Worm (Caenorhabditis elegans) whole organism, L3 larva: ENCODE results near the gene tag-342.

Experiments used
- R02D3.7 ChIP-seq: fragments of 150-350 bp; optimal IDR thresholded peaks from 2 replicates; lab custom pipeline; 2014; ENCODE audit warnings: missing biosample characterization, missing genetic modification characterization
- ZK546.5 ChIP-seq: sonication (generic microtip); optimal IDR thresholded peaks from 2 replicates; lab custom pipeline; 2017; ENCODE audit warnings: missing biosample characterization, missing genetic modification characterization
- aly-2 ChIP-seq: fragments of 150-350 bp; optimal IDR thresholded peaks from 2 replicates; lab custom pipeline; 2014; ENCODE audit warnings: missing biosample characterization, missing genetic modification characterization
- ama-1 ChIP-seq: fragments of 150-350 bp; optimal IDR thresholded peaks from 2 replicates; lab custom pipeline; 2018
- ceh-16 ChIP-seq: sonication (generic microtip); optimal IDR thresholded peaks from 2 replicates; lab custom pipeline; 2017; ENCODE audit warnings: missing biosample characterization, missing genetic modification characterization
- ceh-28 ChIP-seq: fragments of 150-350 bp; optimal IDR thresholded peaks from 2 replicates; lab custom pipeline; 2014; ENCODE audit warnings: missing biosample characterization, missing genetic modification reagents, missing genetic modification characterization
- ceh-9 ChIP-seq: sonication (generic microtip); optimal IDR thresholded peaks from 2 replicates; lab custom pipeline; 2018; ENCODE audit warnings: missing biosample characterization, missing genetic modification characterization
- daf-12 ChIP-seq: fragments of 150-350 bp; optimal IDR thresholded peaks from 2 replicates; lab custom pipeline; 2014; ENCODE audit warnings: missing biosample characterization, missing genetic modification reagents, missing genetic modification characterization
- egl-27 ChIP-seq: sonication (generic microtip); optimal IDR thresholded peaks from 4 replicates; lab custom pipeline; 2017; ENCODE audit warnings: missing biosample characterization, missing genetic modification reagents, missing genetic modification characterization
- egl-5 ChIP-seq: fragments of 150-350 bp; optimal IDR thresholded peaks from 2 replicates; lab custom pipeline; 2017; ENCODE audit warnings: missing biosample characterization, missing genetic modification reagents, missing genetic modification characterization, inconsistent platforms
- elt-1 ChIP-seq: fragments of 150-350 bp; optimal IDR thresholded peaks from 2 replicates; lab custom pipeline; 2014; ENCODE audit warnings: missing biosample characterization, missing genetic modification characterization
- elt-2 ChIP-seq: sonication (generic microtip); optimal IDR thresholded peaks from 2 replicates; lab custom pipeline; 2016; ENCODE audit warnings: missing genetic modification reagents, mild to moderate bottlenecking, missing genetic modification characterization, missing compliant biosample characterization
- elt-3 ChIP-seq, 3 experiments: fragments of 150-350 bp in 1 of 3; sonication (generic microtip) in 2 of 3; optimal IDR thresholded peaks; 2 replicates in 2 of 3; 4 replicates in 1 of 3; lab custom pipeline; 2014 to 2017; ENCODE audit warnings: missing biosample characterization in 3 of 3, missing genetic modification characterization in 3 of 3
- fkh-10 ChIP-seq: sonication (generic microtip); optimal IDR thresholded peaks from 2 replicates; lab custom pipeline; 2017; ENCODE audit warnings: missing biosample characterization, missing genetic modification reagents, missing genetic modification characterization
- fkh-2 ChIP-seq: fragments of 150-350 bp; optimal IDR thresholded peaks from 2 replicates; lab custom pipeline; 2014; ENCODE audit warnings: missing biosample characterization, missing genetic modification reagents, missing genetic modification characterization
- fos-1 ChIP-seq: fragments of 150-350 bp; optimal IDR thresholded peaks from 2 replicates; lab custom pipeline; 2014; ENCODE audit warnings: missing biosample characterization, missing genetic modification characterization
- hmg-11 ChIP-seq: sonication (generic microtip); optimal IDR thresholded peaks from 2 replicates; lab custom pipeline; 2016; ENCODE audit warnings: missing genetic modification characterization, missing compliant biosample characterization
- jun-1 ChIP-seq: fragments of 150-350 bp; optimal IDR thresholded peaks from 2 replicates; lab custom pipeline; 2014; ENCODE audit warnings: missing biosample characterization, missing genetic modification reagents, missing genetic modification characterization
- lin-15B ChIP-seq: fragments of 150-350 bp; optimal IDR thresholded peaks from 2 replicates; lab custom pipeline; 2014; ENCODE audit warnings: missing biosample characterization, missing genetic modification characterization
- lin-39 ChIP-seq: fragments of 150-350 bp; optimal IDR thresholded peaks from 2 replicates; lab custom pipeline; 2018; ENCODE audit warnings: missing biosample characterization, missing genetic modification reagents, missing genetic modification characterization
- lsy-12 ChIP-seq: sonication (generic microtip); optimal IDR thresholded peaks from 2 replicates; lab custom pipeline; 2016; ENCODE audit warnings: mild to moderate bottlenecking, missing genetic modification characterization, missing compliant biosample characterization
- mdl-1 ChIP-seq: fragments of 150-350 bp; optimal IDR thresholded peaks from 2 replicates; lab custom pipeline; 2014; ENCODE audit warnings: missing biosample characterization, missing genetic modification characterization
- mml-1 ChIP-seq: fragments of 150-350 bp; sonication (generic microtip); optimal IDR thresholded peaks from 3 replicates; lab custom pipeline; 2014; ENCODE audit warnings: missing biosample characterization, missing genetic modification characterization
- nfya-1 ChIP-seq: sonication (generic microtip); optimal IDR thresholded peaks from 2 replicates; lab custom pipeline; 2017; ENCODE audit warnings: missing genetic modification characterization, mild to moderate bottlenecking, missing compliant biosample characterization, antibody characterized with exemption, moderate library complexity; ENCODE audit not compliant: insufficient read depth
- nhr-11 ChIP-seq: fragments of 150-350 bp; optimal IDR thresholded peaks from 2 replicates; lab custom pipeline; 2014; ENCODE audit warnings: missing biosample characterization, missing genetic modification characterization
- nhr-12 ChIP-seq: fragments of 150-350 bp; optimal IDR thresholded peaks from 2 replicates; lab custom pipeline; 2014; ENCODE audit warnings: missing biosample characterization, missing genetic modification characterization
- nhr-23 ChIP-seq: fragments of 150-350 bp; optimal IDR thresholded peaks from 2 replicates; lab custom pipeline; 2014; ENCODE audit warnings: missing biosample characterization, missing genetic modification reagents, missing genetic modification characterization
- nhr-237 ChIP-seq: fragments of 150-350 bp; optimal IDR thresholded peaks from 2 replicates; lab custom pipeline; 2014; ENCODE audit warnings: missing biosample characterization, missing genetic modification characterization
- nhr-25 ChIP-seq: sonication (generic microtip); optimal IDR thresholded peaks from 2 replicates; lab custom pipeline; 2017; ENCODE audit warnings: missing biosample characterization, missing genetic modification characterization
- nhr-28 ChIP-seq: fragments of 150-350 bp; optimal IDR thresholded peaks from 2 replicates; lab custom pipeline; 2014; ENCODE audit warnings: missing biosample characterization, missing genetic modification characterization
- nhr-43 ChIP-seq: sonication (generic microtip); optimal IDR thresholded peaks from 2 replicates; lab custom pipeline; 2016; ENCODE audit warnings: mild to moderate bottlenecking, missing genetic modification characterization, missing compliant biosample characterization; ENCODE audit not compliant: poor library complexity, severe bottlenecking
- nhr-67 ChIP-seq: fragments of 150-350 bp; optimal IDR thresholded peaks from 2 replicates; lab custom pipeline; 2014; ENCODE audit warnings: missing biosample characterization, missing genetic modification characterization
- nhr-76 ChIP-seq: fragments of 150-350 bp; sonication (generic microtip); optimal IDR thresholded peaks from 5 replicates; lab custom pipeline; 2014; ENCODE audit warnings: missing biosample characterization, missing genetic modification characterization
- nhr-77 ChIP-seq: fragments of 150-350 bp; optimal IDR thresholded peaks from 2 replicates; lab custom pipeline; 2014; ENCODE audit warnings: missing biosample characterization, missing genetic modification characterization
- pha-4 ChIP-seq: fragments of 150-350 bp; optimal IDR thresholded peaks from 2 replicates; lab custom pipeline; 2014; ENCODE audit warnings: missing biosample characterization, missing genetic modification reagents, missing genetic modification characterization
- pqm-1 ChIP-seq: fragments of 150-350 bp; optimal IDR thresholded peaks from 2 replicates; lab custom pipeline; 2017; ENCODE audit warnings: missing biosample characterization, missing genetic modification characterization, inconsistent platforms
- sea-2 ChIP-seq: fragments of 150-350 bp; sonication (generic microtip); optimal IDR thresholded peaks from 4 replicates; lab custom pipeline; 2014; ENCODE audit warnings: missing biosample characterization, missing genetic modification reagents, missing genetic modification characterization
- skn-1 ChIP-seq: fragments of 150-350 bp; optimal IDR thresholded peaks from 2 replicates; lab custom pipeline; 2014; ENCODE audit warnings: missing biosample characterization, missing genetic modification characterization
- snpc-4 ChIP-seq: fragments of 150-350 bp; optimal IDR thresholded peaks from 2 replicates; lab custom pipeline; 2014; ENCODE audit warnings: missing biosample characterization, missing genetic modification characterization
- tbx-2 ChIP-seq: sonication (generic microtip); optimal IDR thresholded peaks from 2 replicates; lab custom pipeline; 2016; ENCODE audit warnings: mild to moderate bottlenecking, missing genetic modification characterization, missing compliant biosample characterization
- unc-39 ChIP-seq: sonication (generic microtip); optimal IDR thresholded peaks from 4 replicates; lab custom pipeline; 2017; ENCODE audit warnings: missing biosample characterization, missing genetic modification characterization
- unc-62 ChIP-seq: fragments of 150-350 bp; sonication (generic microtip); optimal IDR thresholded peaks from 4 replicates; lab custom pipeline; 2014; ENCODE audit warnings: missing biosample characterization, missing genetic modification reagents, missing genetic modification characterization
- zag-1 ChIP-seq: fragments of 150-350 bp; optimal IDR thresholded peaks from 2 replicates; lab custom pipeline; 2014; ENCODE audit warnings: missing biosample characterization, missing genetic modification characterization
- ztf-11 ChIP-seq: fragments of 150-350 bp; optimal IDR thresholded peaks from 2 replicates; lab custom pipeline; 2014; ENCODE audit warnings: missing biosample characterization, missing genetic modification characterization
- ztf-4 ChIP-seq: fragments of 150-350 bp; optimal IDR thresholded peaks from 2 replicates; lab custom pipeline; 2014; ENCODE audit warnings: missing biosample characterization, missing genetic modification characterization

The tag-342 gene

DNA sequence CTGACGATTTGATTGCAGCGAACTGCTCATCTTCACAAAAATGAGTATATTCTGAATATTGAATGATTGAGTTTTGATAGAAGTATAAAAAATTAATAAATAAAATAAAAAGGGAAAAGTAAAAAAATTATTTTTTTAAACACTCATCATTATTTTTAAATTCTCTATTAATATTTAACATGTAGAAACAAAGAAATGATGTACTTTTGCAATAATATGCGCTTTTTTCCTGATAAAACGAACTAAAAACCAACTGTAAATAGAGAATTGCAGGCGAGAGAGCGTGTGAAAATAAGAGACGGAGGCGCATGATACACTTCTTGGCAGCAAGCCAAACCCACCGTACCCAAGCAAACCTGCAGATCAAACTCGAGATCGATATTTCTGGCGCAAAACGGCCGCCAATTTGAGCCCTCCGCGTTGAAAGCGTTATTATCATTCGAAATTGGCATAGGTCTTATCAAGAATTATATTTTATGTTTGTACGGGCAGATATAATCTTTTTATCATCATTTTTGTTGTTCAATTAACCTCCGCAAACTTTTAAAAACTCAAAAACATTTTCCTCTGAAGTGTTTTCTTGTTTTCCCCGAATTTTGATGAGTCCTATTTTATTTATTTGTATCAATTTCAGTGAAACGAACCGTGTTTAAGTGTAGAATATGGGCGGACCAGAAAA is 11.8 kb upstream of the tag-342 start, which contains the start of the genes rheb-1 and spk-1 (continued):
- TF ChIP-seq daf-12 (tag; lab: Kevin White, UChicago), result no peak
- TF ChIP-seq ceh-28, result peak; percentile 91
- TF ChIP-seq R02D3.7 (tag; lab: Kevin White, UChicago), result peak; percentile 71
- peak; percentile 95 for TF ChIP-seq lsy-12 (tag; lab: Kevin White, UChicago)
- no peak for TF ChIP-seq ceh-9 (tag; lab: Kevin White, UChicago)
- TF ChIP-seq egl-5 (tag; lab: Kevin White, UChicago), result peak; percentile 61
- peak; percentile 90 for TF ChIP-seq jun-1
- no peak for TF ChIP-seq nhr-28
- peak; percentile 65 for TF ChIP-seq ama-1 (lab: Kevin White, UChicago)
- TF ChIP-seq lin-15B (tag; lab: Kevin White, UChicago), result peak; percentile 86
- no peak for TF ChIP-seq aly-2 (tag; lab: Kevin White, UChicago)
- peak; percentile 90 for TF ChIP-seq nhr-25
- no peak for TF ChIP-seq nhr-12
- TF ChIP-seq hmg-11 (tag; lab: Kevin White, UChicago), result peak; percentile 82
- TF ChIP-seq fos-1 (tag; lab: Kevin White, UChicago), result no peak
- peak; percentile 36 for TF ChIP-seq elt-1 (tag; lab: Kevin White, UChicago)
- TF ChIP-seq nhr-76 (tag; lab: Kevin White, UChicago), result no peak
- peak; percentile 24 for TF ChIP-seq unc-62 (GFP tag; lab: Kevin White, UChicago)
- no peak for TF ChIP-seq zag-1 (tag; lab: Kevin White, UChicago)
- no peak for TF ChIP-seq nhr-77 (tag; lab: Kevin White, UChicago)
- peak; percentile 39 for TF ChIP-seq skn-1 (tag; lab: Kevin White, UChicago)
- TF ChIP-seq nhr-43 (tag; lab: Kevin White, UChicago), result peak; percentile 89

ce11 chrIII:9457192-9458103 is 10.5 kb upstream of the tag-342 start:
- TF ChIP-seq sea-2 (GFP tag; lab: Kevin White, UChicago), result no peak
- no peak for TF ChIP-seq nhr-237 (tag; lab: Kevin White, UChicago)
- TF ChIP-seq nhr-28, result no peak
- no peak for TF ChIP-seq fkh-10 (GFP tag; lab: Kevin White, UChicago)
- no peak for TF ChIP-seq zag-1 (tag; lab: Kevin White, UChicago)
- no peak for TF ChIP-seq elt-2
- no peak for TF ChIP-seq ztf-4 (tag; lab: Kevin White, UChicago)
- TF ChIP-seq ama-1 (lab: Kevin White, UChicago), result peak; percentile 57
- no peak for TF ChIP-seq pha-4 (tag; lab: Kevin White, UChicago)
- no peak for TF ChIP-seq ZK546.5 (tag; lab: Kevin White, UChicago)
- TF ChIP-seq nhr-11 (tag; lab: Kevin White, UChicago), result no peak
- peak; percentile 10 for TF ChIP-seq lin-15B (tag; lab: Kevin White, UChicago)
- peak; percentile 15 for TF ChIP-seq nhr-25
- TF ChIP-seq hmg-11 (tag; lab: Kevin White, UChicago), result no peak
- no peak for TF ChIP-seq daf-12 (tag; lab: Kevin White, UChicago)
- TF ChIP-seq ceh-16 (tag; lab: Kevin White, UChicago), result no peak
- TF ChIP-seq mdl-1, result no peak
- no peak for TF ChIP-seq lin-39
- TF ChIP-seq nhr-67, result no peak
- no peak for TF ChIP-seq ceh-28
- no peak for TF ChIP-seq nhr-77 (tag; lab: Kevin White, UChicago)
- TF ChIP-seq tbx-2 (tag; lab: Kevin White, UChicago), result no peak
- TF ChIP-seq mml-1, result no peak
- TF ChIP-seq nfya-1 (tag; lab: Kevin White, UChicago), result peak; percentile 34
- no peak for TF ChIP-seq nhr-43 (tag; lab: Kevin White, UChicago)
- TF ChIP-seq elt-3 (tag; optimal IDR thresholded peaks at IDR 0.05; lab: Kevin White, UChicago), result no peak
- TF ChIP-seq egl-5 (tag; lab: Kevin White, UChicago), result no peak
- no peak for TF ChIP-seq fos-1 (tag; lab: Kevin White, UChicago)
- TF ChIP-seq nhr-12, result no peak
- TF ChIP-seq fkh-2 (tag; lab: Kevin White, UChicago), result no peak
- TF ChIP-seq jun-1, result no peak
- TF ChIP-seq skn-1 (tag; lab: Kevin White, UChicago), result no peak
- no peak for TF ChIP-seq pqm-1 (tag; lab: Kevin White, UChicago)
- no peak for TF ChIP-seq egl-27 (tag; lab: Kevin White, UChicago)
- TF ChIP-seq unc-39, result no peak
- no peak for TF ChIP-seq nhr-76 (tag; lab: Kevin White, UChicago)
- no peak for TF ChIP-seq R02D3.7 (tag; lab: Kevin White, UChicago)
- TF ChIP-seq aly-2 (tag; lab: Kevin White, UChicago), result no peak
- no peak for TF ChIP-seq lsy-12 (tag; lab: Kevin White, UChicago)
- TF ChIP-seq nhr-23 (tag; lab: Kevin White, UChicago), result peak; percentile 48
- TF ChIP-seq unc-62 (GFP tag; lab: Kevin White, UChicago), result peak; percentile 36
- TF ChIP-seq elt-1 (tag; lab: Kevin White, UChicago), result no peak
- no peak for TF ChIP-seq ztf-11 (tag; lab: Kevin White, UChicago)
- peak; percentile 21 for TF ChIP-seq snpc-4
